Worm (Caenorhabditis elegans) whole organism, L4 larva: Measurements from ENCODE around the gene Y41G9A.6.

Source experiments
- mxl-3 ChIP-seq: fragments of 200-800 bp; sonication (Bioruptor generic); optimal IDR thresholded peaks from 2 replicates; lab custom pipeline; 2018; ENCODE audit warnings: mild to moderate bottlenecking, missing genetic modification characterization, missing compliant biosample characterization
- unc-130 ChIP-seq: sonication (generic microtip); optimal IDR thresholded peaks from 2 replicates; lab custom pipeline; 2016; ENCODE audit warnings: missing genetic modification reagents, missing genetic modification characterization, missing compliant biosample characterization

DNA sequence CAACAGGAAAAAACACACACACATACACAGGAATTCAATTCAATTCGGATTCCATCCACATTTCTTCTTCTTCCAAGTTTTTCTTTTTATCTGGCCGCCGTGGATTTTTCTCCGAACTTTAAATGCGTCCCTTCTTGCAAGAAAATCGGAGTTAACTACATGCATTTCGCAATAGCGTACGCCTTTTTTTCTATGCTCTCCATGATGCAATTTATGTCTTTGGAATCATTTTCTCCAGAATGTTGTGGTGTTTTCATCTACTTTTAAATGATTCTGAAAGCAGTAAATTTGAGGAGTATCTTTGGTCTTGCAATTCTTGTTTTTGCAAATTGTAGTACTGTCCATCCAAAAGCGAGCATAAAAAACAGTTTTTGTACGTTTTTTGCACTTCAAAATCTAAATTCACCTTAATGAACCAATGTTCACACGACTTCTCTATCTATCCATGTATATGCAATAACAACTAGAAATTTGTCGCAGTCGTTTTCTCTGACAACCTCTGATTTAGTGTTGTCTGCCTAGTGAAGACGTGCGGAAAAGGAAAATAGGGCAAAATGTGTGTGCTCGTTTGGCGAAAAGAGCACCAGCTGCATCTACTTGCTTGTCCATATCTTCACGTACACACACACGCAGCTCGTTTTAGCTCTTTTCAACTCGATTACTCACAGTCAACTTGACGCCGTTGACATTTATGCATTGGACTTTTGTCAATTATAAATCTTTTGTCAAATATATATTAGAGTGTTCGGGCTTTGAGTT lies 18.9 kb upstream of the Y41G9A.6 start:
- TF ChIP-seq unc-130 (GFP tag; lab: Kevin White, UChicago) (no peak), mxl-3 (GFP tag; lab: Kevin White, UChicago) (no peak)
